Fruit fly (Drosophila melanogaster): Measurements from ENCODE around the gene pum.
A peak's percentile ranks its signal among the peaks of the same experiment; 100 is the strongest.

Gene pum

dm6 chr3R:9157841-9158600 lies 79.5 kb downstream of the pum start (continued):
- TF ChIP-seq dm (GFP tag; optimal IDR thresholded peaks at IDR 0.05) (no peak), schlank (tag; optimal IDR thresholded peaks at IDR 0.05) (no peak), E2f1 (GFP tag; IDR thresholded peaks at IDR 0.05) (no peak), Taf1 (GFP tag; IDR thresholded peaks at IDR 0.05) (no peak), CG12299 (tag; optimal IDR thresholded peaks at IDR 0.05) (no peak), CG2712 (tag; optimal IDR thresholded peaks at IDR 0.05) (no peak), Oaz (GFP tag; IDR thresholded peaks at IDR 0.05) (no peak), CG6791 (GFP tag; IDR thresholded peaks at IDR 0.05; ENCODE audit: partially characterized antibody) (peak; percentile 48; the same call in 1 of the 3 replicates), gro (GFP tag; optimal IDR thresholded peaks at IDR 0.05) (peak; percentile 54), gem (tag; optimal IDR thresholded peaks at IDR 0.05) (no peak), trh (GFP tag; optimal IDR thresholded peaks at IDR 0.05) (no peak), Dref (GFP tag; IDR thresholded peaks at IDR 0.05) (no peak), otp (GFP tag; IDR thresholded peaks at IDR 0.05) (no peak), CG6813 (GFP tag; optimal IDR thresholded peaks at IDR 0.05) (no peak), bbx (GFP tag; IDR thresholded peaks at IDR 0.05; ENCODE audit: partially characterized antibody) (peak; percentile 72; the same call in 1 of the 2 replicates), CG10979 (tag; optimal IDR thresholded peaks at IDR 0.05) (no peak), gce (GFP tag; IDR thresholded peaks at IDR 0.05) (no peak), tap (tag; optimal IDR thresholded peaks at IDR 0.05) (no peak), CG12769 (tag; optimal IDR thresholded peaks at IDR 0.05) (peak; percentile 34), CG7786 (GFP tag; optimal IDR thresholded peaks at IDR 0.05) (no peak), Scr (GFP tag; IDR thresholded peaks at IDR 0.05; ENCODE audit: partially characterized antibody) (no peak), Xrp1 (GFP tag; IDR thresholded peaks at IDR 0.05) (no peak; the same call in 1 of the 2 replicates), ash1 (GFP tag; optimal IDR thresholded peaks at IDR 0.05) (no peak), CG12391 (tag; optimal IDR thresholded peaks at IDR 0.05) (no peak), CG31388 (GFP tag; optimal IDR thresholded peaks at IDR 0.05) (no peak), pzg (GFP tag; optimal IDR thresholded peaks at IDR 0.05) (no peak), BEAF-32 (GFP tag; optimal IDR thresholded peaks at IDR 0.05) (no peak), ci (GFP tag; IDR thresholded peaks at IDR 0.05) (peak; percentile 68; the same call in 1 of the 3 replicates), caup (GFP tag; optimal IDR thresholded peaks at IDR 0.05; ENCODE audit: severe bottlenecking) (peak; percentile 34), ken (GFP tag; IDR thresholded peaks at IDR 0.05) (no peak; the same call in 2 of the 3 replicates), Sox102F (GFP tag; optimal IDR thresholded peaks at IDR 0.05) (no peak), vnd (GFP tag; IDR thresholded peaks at IDR 0.05; ENCODE audit: partially characterized antibody) (no peak), en (GFP tag; optimal IDR thresholded peaks at IDR 0.05) (no peak), Neu2 (GFP tag; optimal IDR thresholded peaks at IDR 0.05; ENCODE audit: borderline replicate concordance) (no peak), CG18764 (GFP tag; optimal IDR thresholded peaks at IDR 0.05) (no peak), CG10654 (GFP tag; optimal IDR thresholded peaks at IDR 0.05) (no peak), Mrtf (GFP tag; IDR thresholded peaks at IDR 0.05) (no peak), Deaf1 (tag; optimal IDR thresholded peaks at IDR 0.05) (peak; percentile 100), CG18011 (GFP tag; optimal IDR thresholded peaks at IDR 0.05) (no peak), az2 (GFP tag; optimal IDR thresholded peaks at IDR 0.05) (no peak), Nf-YB (GFP tag; optimal IDR thresholded peaks at IDR 0.05) (no peak), BtbVII (GFP tag; optimal IDR thresholded peaks at IDR 0.05) (no peak), sna (GFP tag; IDR thresholded peaks at IDR 0.05; ENCODE audit: partially characterized antibody) (peak; percentile 59; the same call in 1 of the 2 replicates), gt (GFP tag; IDR thresholded peaks at IDR 0.05) (no peak), CG13424 (tag; optimal IDR thresholded peaks at IDR 0.05) (no peak), Hmr (GFP tag; optimal IDR thresholded peaks at IDR 0.05) (peak; percentile 21), CG17829 (tag; optimal IDR thresholded peaks at IDR 0.05) (no peak), ab (GFP tag; optimal IDR thresholded peaks at IDR 0.05) (no peak)
